Fruit fly (Drosophila melanogaster): ENCODE data around the gene sens.
A peak's percentile ranks its signal among the peaks of the same experiment; 100 is the strongest.

Gene sens

dm6 chr3L:13450177-13450793 lies 49.4 kb upstream of the sens start, which contains the start of the genes JMJD7 and CG10738 (continued):
- peak; percentile 47 for TF ChIP-seq CG2678 (tag; optimal IDR thresholded peaks at IDR 0.05)
- no peak for TF ChIP-seq CG3407 (GFP tag; optimal IDR thresholded peaks at IDR 0.05)
- peak; percentile 6 for TF ChIP-seq kay (GFP tag; optimal IDR thresholded peaks at IDR 0.05)
- no peak for TF ChIP-seq org-1 (GFP tag; optimal IDR thresholded peaks at IDR 0.05)
- peak; percentile 29 for TF ChIP-seq CG4854 (GFP tag; optimal IDR thresholded peaks at IDR 0.05)
- TF ChIP-seq NK7.1 (GFP tag; optimal IDR thresholded peaks at IDR 0.05): no peak
- no peak for TF ChIP-seq pita (GFP tag; optimal IDR thresholded peaks at IDR 0.05)
- no peak for TF ChIP-seq CG4617 (GFP tag; optimal IDR thresholded peaks at IDR 0.05; ENCODE audit: borderline replicate concordance)
- no peak for TF ChIP-seq CG11695 (GFP tag; IDR thresholded peaks at IDR 0.05)
- no peak for TF ChIP-seq Nf-YB (GFP tag; optimal IDR thresholded peaks at IDR 0.05)
- peak; percentile 7 for TF ChIP-seq ems (GFP tag; optimal IDR thresholded peaks at IDR 0.05)
- peak; percentile 53; the same call in 1 of the 2 replicates for TF ChIP-seq Nf-YA (GFP tag; IDR thresholded peaks at IDR 0.05)
- peak; percentile 54 for TF ChIP-seq CG8924 (tag; optimal IDR thresholded peaks at IDR 0.05)
- TF ChIP-seq zfh2 (GFP tag; optimal IDR thresholded peaks at IDR 0.05): peak; percentile 31
- TF ChIP-seq schlank (tag; optimal IDR thresholded peaks at IDR 0.05): no peak
- TF ChIP-seq CG2889 (GFP tag; IDR thresholded peaks at IDR 0.05): peak; percentile 42; the same call in 1 of the 3 replicates
- TF ChIP-seq oc (tag; optimal IDR thresholded peaks at IDR 0.05): no peak
- no peak for TF ChIP-seq CG1603 (tag; optimal IDR thresholded peaks at IDR 0.05)
- peak; percentile 6 for TF ChIP-seq Hmr (GFP tag; optimal IDR thresholded peaks at IDR 0.05)
- no peak for TF ChIP-seq CG10274 (GFP tag; optimal IDR thresholded peaks at IDR 0.05)
- TF ChIP-seq fd102C (GFP tag; optimal IDR thresholded peaks at IDR 0.05): no peak
- no peak for TF ChIP-seq crc (GFP tag; optimal IDR thresholded peaks at IDR 0.05)
- TF ChIP-seq Lhr (GFP tag; optimal IDR thresholded peaks at IDR 0.05): no peak
- peak; percentile 87 for TF ChIP-seq CG9932 (GFP tag; IDR thresholded peaks at IDR 0.05)
- TF ChIP-seq p53 (GFP tag; optimal IDR thresholded peaks at IDR 0.05): no peak
- no peak for TF ChIP-seq psq (GFP tag; optimal IDR thresholded peaks at IDR 0.05)
- TF ChIP-seq Med (GFP tag): peak; percentile 80
- peak; percentile 78 for TF ChIP-seq Optix (GFP tag; IDR thresholded peaks at IDR 0.05)
- peak; percentile 24 for TF ChIP-seq CG18619 (GFP tag; optimal IDR thresholded peaks at IDR 0.05)
- TF ChIP-seq H2.0 (GFP tag; IDR thresholded peaks at IDR 0.05): peak; percentile 63
- TF ChIP-seq lmd (GFP tag; IDR thresholded peaks at IDR 0.05): peak; percentile 73
- TF ChIP-seq sug (tag; optimal IDR thresholded peaks at IDR 0.05): peak; percentile 80
- TF ChIP-seq dpn (GFP tag; optimal IDR thresholded peaks at IDR 0.05): peak in 1 of 2 experiments; percentile 15
- no peak for TF ChIP-seq CG7786 (GFP tag; optimal IDR thresholded peaks at IDR 0.05)
- peak; percentile 63 for TF ChIP-seq CG11085 (GFP tag; IDR thresholded peaks at IDR 0.05)
- TF ChIP-seq CG9215 (GFP tag; IDR thresholded peaks at IDR 0.05): peak; percentile 61
- TF ChIP-seq CHES-1-like (GFP tag; optimal IDR thresholded peaks at IDR 0.05): no peak
- no peak for TF ChIP-seq ham (GFP tag; IDR thresholded peaks at IDR 0.05)
- TF ChIP-seq stc (GFP tag; IDR thresholded peaks at IDR 0.05): peak; percentile 41
- TF ChIP-seq mam (GFP tag; optimal IDR thresholded peaks at IDR 0.05): peak; percentile 19
- peak; percentile 56 for TF ChIP-seq CG17359 (tag; optimal IDR thresholded peaks at IDR 0.05)
- TF ChIP-seq slp2 (GFP tag; optimal IDR thresholded peaks at IDR 0.05): no peak
- TF ChIP-seq gsb (GFP tag; IDR thresholded peaks at IDR 0.05): peak; percentile 23; the same call in 1 of the 2 replicates
- TF ChIP-seq nerfin-1 (tag; optimal IDR thresholded peaks at IDR 0.05): no peak
- TF ChIP-seq gt (GFP tag; IDR thresholded peaks at IDR 0.05): no peak
- peak; percentile 27 for TF ChIP-seq CTCF (GFP tag; optimal IDR thresholded peaks at IDR 0.05)
- peak; percentile 72 for TF ChIP-seq Meics (GFP tag; optimal IDR thresholded peaks at IDR 0.05)
- TF ChIP-seq gcm2 (GFP tag; optimal IDR thresholded peaks at IDR 0.05): no peak
- peak; percentile 30 for TF ChIP-seq grau (tag; optimal IDR thresholded peaks at IDR 0.05)
- TF ChIP-seq CG18476 (GFP tag; optimal IDR thresholded peaks at IDR 0.05): peak; percentile 51
- TF ChIP-seq Jarid2 (GFP tag; optimal IDR thresholded peaks at IDR 0.05): no peak
- TF ChIP-seq CG2199 (GFP tag; IDR thresholded peaks at IDR 0.05): 0 out of 3 replicates have a peak, but pooled peaks have one; percentile 59
